Fruit fly (Drosophila melanogaster): ENCODE measurements around the gene Unc-115a.

Unc-115a gene

DNA sequence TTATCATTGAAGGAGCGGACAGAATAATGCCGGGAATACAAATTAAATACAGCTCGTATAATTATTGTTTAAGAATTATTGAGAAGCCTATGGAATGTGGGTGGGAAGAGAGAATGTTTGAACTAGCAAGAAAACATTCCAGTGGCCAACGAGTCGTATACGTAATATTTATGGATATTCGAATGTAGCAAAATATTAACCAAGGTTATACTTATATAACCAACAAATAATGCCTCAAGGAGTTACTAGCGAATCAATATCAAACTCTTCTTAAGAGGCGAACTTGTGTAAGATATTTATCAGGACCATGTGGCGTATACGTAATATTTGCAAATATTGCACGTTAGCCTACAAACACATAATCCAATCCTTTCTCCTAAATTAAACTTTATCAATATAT lies 39.8 kb downstream of the Unc-115a start:
- no peak for TF ChIP-seq CG12768 (GFP tag; optimal IDR thresholded peaks at IDR 0.05)
- no peak for TF ChIP-seq CG14711 (tag; optimal IDR thresholded peaks at IDR 0.05)
- TF ChIP-seq CG7101 (tag; optimal IDR thresholded peaks at IDR 0.05), result no peak
- no peak for TF ChIP-seq kay (GFP tag; ENCODE audit: borderline replicate concordance)
- no peak for TF ChIP-seq ovo (GFP tag; optimal IDR thresholded peaks at IDR 0.05)
- TF ChIP-seq Hr96 (GFP tag; optimal IDR thresholded peaks at IDR 0.05), result no peak

- TF ChIP-seq tj (GFP tag; optimal IDR thresholded peaks at IDR 0.05), result no peak
- no peak for TF ChIP-seq CG14711 (tag; optimal IDR thresholded peaks at IDR 0.05)
- no peak for TF ChIP-seq cnc (optimal IDR thresholded peaks at IDR 0.05)
- TF ChIP-seq CG11617 (GFP tag; optimal IDR thresholded peaks at IDR 0.05), result no peak
- no peak for TF ChIP-seq Clk (GFP tag; optimal IDR thresholded peaks at IDR 0.05)
- peak; percentile 85 for TF ChIP-seq kay (GFP tag; ENCODE audit: borderline replicate concordance)
- peak; percentile 4 for TF ChIP-seq cic (GFP tag; optimal IDR thresholded peaks at IDR 0.05)
- no peak for TF ChIP-seq pad (GFP tag; optimal IDR thresholded peaks at IDR 0.05)
- TF ChIP-seq toe (GFP tag; optimal IDR thresholded peaks at IDR 0.05), result no peak
- TF ChIP-seq ovo (GFP tag; optimal IDR thresholded peaks at IDR 0.05), result no peak
Measured at dm6 chr3R:9646104-9646707, 59.0 kb downstream of the Unc-115a start, which contains the start of gene Fst. Fst (minus strand) TSS chr3R:9646154.

dm6 chr3R:9644620-9645019 lies 60.6 kb downstream of the Unc-115a start:
- no peak for TF ChIP-seq ovo (GFP tag; optimal IDR thresholded peaks at IDR 0.05)
- no peak for TF ChIP-seq CG7045 (GFP tag; optimal IDR thresholded peaks at IDR 0.05)

Data from whole organism, adult.